Fruit fly (Drosophila melanogaster): ENCODE data around the gene Drsl6.
A peak's percentile ranks its signal among the peaks of the same experiment; 100 is the strongest.

Drsl6 gene

DNA sequence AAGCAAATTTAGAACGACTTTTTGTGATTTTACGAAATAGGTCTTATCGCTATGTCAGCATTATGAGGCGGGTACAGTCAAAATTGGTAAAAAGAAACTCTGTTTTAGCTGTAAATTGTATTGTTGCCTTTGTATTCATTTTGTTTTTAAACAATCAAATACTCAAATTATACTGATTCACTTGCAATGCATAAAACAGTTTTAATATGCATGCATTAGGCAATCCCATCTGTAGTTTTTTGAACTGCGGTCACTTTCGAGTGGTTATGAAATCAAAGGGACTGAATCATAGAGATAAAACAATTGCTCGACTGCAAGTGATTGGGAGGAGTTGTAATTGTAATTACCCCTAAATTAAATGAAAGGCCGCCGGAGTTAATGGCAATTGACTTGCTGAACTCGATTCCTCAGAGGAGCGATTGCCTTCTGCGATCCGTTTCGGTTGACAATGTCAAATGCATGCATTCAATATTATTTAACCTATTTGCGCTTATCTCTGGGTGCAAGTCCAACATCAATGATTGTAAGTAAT, 3.5 kb upstream of the Drsl6 start (continued):
- TF ChIP-seq bigmax (GFP tag; optimal IDR thresholded peaks at IDR 0.05) (no peak), dysf (GFP tag; IDR thresholded peaks at IDR 0.05) (0 out of 3 replicates have a peak, but pooled peaks have one; percentile 34), Dll (GFP tag; IDR thresholded peaks at IDR 0.05; ENCODE audit: partially characterized antibody) (no peak), CG2120 (GFP tag; optimal IDR thresholded peaks at IDR 0.05) (peak; percentile 46), CG8944 (GFP tag; optimal IDR thresholded peaks at IDR 0.05) (no peak), Dbx (GFP tag; IDR thresholded peaks at IDR 0.05) (no peak), dmrt99B (tag; optimal IDR thresholded peaks at IDR 0.05) (peak; percentile 0), CG2678 (tag; optimal IDR thresholded peaks at IDR 0.05) (peak; percentile 20), Med (GFP tag) (peak; percentile 58), Hr51 (GFP tag; optimal IDR thresholded peaks at IDR 0.05) (peak in 1 of 2 experiments; percentile 35), Ptx1 (GFP tag; IDR thresholded peaks at IDR 0.05) (0 out of 2 replicates have a peak, but pooled peaks have one; percentile 13), CG12659 (GFP tag; optimal IDR thresholded peaks at IDR 0.05) (peak; percentile 3), CG14441 (GFP tag; IDR thresholded peaks at IDR 0.05) (0 out of 2 replicates have a peak, but pooled peaks have one; percentile 22), lab (GFP tag; optimal IDR thresholded peaks at IDR 0.05) (peak; percentile 37), CG4424 (GFP tag; optimal IDR thresholded peaks at IDR 0.05) (no peak), CG12391 (tag; optimal IDR thresholded peaks at IDR 0.05) (peak; percentile 7), chinmo (GFP tag; IDR thresholded peaks at IDR 0.05; ENCODE audit: partially characterized antibody) (0 out of 4 replicates have a peak, but pooled peaks have one; percentile 17), CG32532 (GFP tag; IDR thresholded peaks at IDR 0.05) (peak; percentile 16; the same call in 1 of the 2 replicates), Lim3 (GFP tag; IDR thresholded peaks at IDR 0.05) (no peak), row (GFP tag; IDR thresholded peaks at IDR 0.05) (peak; percentile 56), CG13424 (tag; optimal IDR thresholded peaks at IDR 0.05) (peak; percentile 25)

DNA sequence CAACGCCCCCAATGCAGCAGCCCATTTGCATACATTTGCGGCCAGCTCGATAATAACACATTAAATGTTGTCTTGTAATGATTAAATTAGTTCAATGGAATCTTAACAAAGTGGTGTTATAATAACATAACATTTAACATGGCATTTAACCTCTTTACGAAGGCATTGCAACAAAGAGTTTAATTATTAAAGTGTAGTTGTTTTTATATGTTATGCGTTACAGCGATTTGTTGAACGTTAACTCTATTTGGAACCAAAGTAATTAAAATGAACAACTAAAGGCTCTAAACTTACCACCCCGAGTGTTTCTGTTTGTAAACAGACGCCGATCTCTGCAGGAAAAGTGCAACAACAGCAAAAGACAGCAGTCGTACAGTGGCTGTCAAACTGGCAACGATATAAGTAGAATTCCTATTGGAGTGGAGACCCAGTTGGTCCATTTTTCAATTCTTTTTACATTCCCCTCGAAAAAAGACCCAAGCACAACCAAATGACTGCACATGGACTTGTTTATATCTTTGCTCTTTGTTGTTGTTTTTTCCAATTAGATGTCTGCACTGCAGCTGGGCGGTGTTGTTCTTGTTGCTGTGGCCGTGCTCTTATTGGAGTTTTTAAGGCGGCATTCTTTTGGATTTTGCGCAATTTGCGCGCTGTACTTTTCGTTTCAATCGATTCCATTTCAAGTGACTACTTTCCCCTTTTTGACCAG, 2.8 kb upstream of the Drsl6 start:
- TF ChIP-seq bsh (GFP tag; optimal IDR thresholded peaks at IDR 0.05) (peak; percentile 54 to 60), lov (optimal IDR thresholded peaks at IDR 0.05) (no peak), lov (GFP tag; IDR thresholded peaks at IDR 0.05) (no peak), otp (GFP tag; IDR thresholded peaks at IDR 0.05) (no peak), Nf-YA (GFP tag; IDR thresholded peaks at IDR 0.05) (no peak), CG2116 (GFP tag; optimal IDR thresholded peaks at IDR 0.05) (no peak), pnt (GFP tag; optimal IDR thresholded peaks at IDR 0.05) (no peak), maf-S (GFP tag; optimal IDR thresholded peaks at IDR 0.05) (no peak), CG32767 (GFP tag; IDR thresholded peaks at IDR 0.05) (no peak), fd102C (GFP tag; optimal IDR thresholded peaks at IDR 0.05) (no peak), Poxn (GFP tag; IDR thresholded peaks at IDR 0.05) (no peak), CG13287 (GFP tag; IDR thresholded peaks at IDR 0.05; ENCODE audit: partially characterized antibody) (no peak), NC2β (GFP tag; optimal IDR thresholded peaks at IDR 0.05) (no peak), CG6765 (GFP tag; optimal IDR thresholded peaks at IDR 0.05) (no peak), Adf1 (GFP tag; IDR thresholded peaks at IDR 0.05) (no peak), Xbp1 (GFP tag; optimal IDR thresholded peaks at IDR 0.05) (no peak), phol (tag; optimal IDR thresholded peaks at IDR 0.05) (peak; percentile 33), grau (tag; optimal IDR thresholded peaks at IDR 0.05) (peak; percentile 2), CG11504 (tag; optimal IDR thresholded peaks at IDR 0.05) (no peak), CG11696 (GFP tag; IDR thresholded peaks at IDR 0.05) (no peak), CG31441 (GFP tag; IDR thresholded peaks at IDR 0.05) (peak; percentile 8; the same call in 1 of the 2 replicates), ssp (GFP tag; IDR thresholded peaks at IDR 0.05) (no peak), Mes4 (GFP tag; optimal IDR thresholded peaks at IDR 0.05) (no peak), CG1024 (GFP tag; IDR thresholded peaks at IDR 0.05) (no peak), CG8924 (tag; optimal IDR thresholded peaks at IDR 0.05) (no peak), tup (GFP tag; optimal IDR thresholded peaks at IDR 0.05) (no peak), CG4360 (GFP tag; IDR thresholded peaks at IDR 0.05) (peak; percentile 92), CG1603 (tag; optimal IDR thresholded peaks at IDR 0.05) (peak; percentile 16)

All from whole organism, embryonic.